Worm (Caenorhabditis elegans): ENCODE results near the gene nmat-1.

DNA sequence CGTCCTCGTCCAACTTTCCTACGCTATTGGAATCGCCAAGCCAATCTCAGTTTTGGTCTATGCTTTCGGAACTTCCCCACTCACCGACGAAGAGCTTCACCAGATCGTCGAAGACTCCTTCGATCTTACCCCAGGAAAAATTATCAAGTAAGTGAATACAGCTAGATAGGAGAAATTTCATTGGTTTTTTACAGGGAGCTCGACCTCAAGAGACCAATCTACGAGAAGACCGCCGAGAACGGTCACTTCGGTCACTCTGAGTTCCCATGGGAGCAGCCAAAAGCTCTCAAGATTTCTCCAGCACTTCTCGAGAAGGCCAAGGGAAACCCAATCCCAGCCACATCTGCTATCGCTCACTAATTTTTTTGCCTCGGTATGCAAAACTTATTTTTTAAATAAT, 50.8 kb downstream of the nmat-1 start:
- TF ChIP-seq hlh-30 (tag; optimal IDR thresholded peaks at IDR 0.05; ENCODE audit: insufficient read depth) (no peak), unc-55 (GFP tag; optimal IDR thresholded peaks at IDR 0.05) (no peak), ama-1 (optimal IDR thresholded peaks at IDR 0.05) (no peak), ztf-16 (tag; optimal IDR thresholded peaks at IDR 0.05) (no peak), pqm-1 (tag; optimal IDR thresholded peaks at IDR 0.05) (no peak)
